Worm (Caenorhabditis elegans) whole organism, L2 larva: ENCODE data around the gene cutl-27.

Source experiments
- ama-1 ChIP-seq: fragments of 150-350 bp; optimal IDR thresholded peaks from 2 replicates; lab custom pipeline; 2018; ENCODE audit warnings: inconsistent platforms
- elt-3 ChIP-seq: sonication (generic microtip); optimal IDR thresholded peaks from 2 replicates; lab custom pipeline; 2017; ENCODE audit warnings: missing biosample characterization, missing genetic modification characterization
- lin-13 ChIP-seq: fragments of 150-350 bp; optimal IDR thresholded peaks from 2 replicates; lab custom pipeline; 2014; ENCODE audit warnings: missing biosample characterization, missing genetic modification reagents, missing genetic modification characterization
- mab-5 ChIP-seq: fragments of 150-350 bp; optimal IDR thresholded peaks from 2 replicates; lab custom pipeline; 2014; ENCODE audit warnings: missing biosample characterization, missing genetic modification characterization
- mdl-1 ChIP-seq, 2 experiments: fragments of 150-350 bp in 1 of 2; sonication (generic microtip) in 1 of 2; optimal IDR thresholded peaks; 2 replicates each; lab custom pipeline; 2017; ENCODE audit warnings: missing biosample characterization in 2 of 2, missing genetic modification characterization in 2 of 2
- nhr-11 ChIP-seq: fragments of 150-350 bp; optimal IDR thresholded peaks from 2 replicates; lab custom pipeline; 2014; ENCODE audit warnings: missing biosample characterization, missing genetic modification characterization
- nhr-12 ChIP-seq: fragments of 150-350 bp; optimal IDR thresholded peaks from 2 replicates; lab custom pipeline; 2014; ENCODE audit warnings: missing biosample characterization, missing genetic modification characterization
- nhr-6 ChIP-seq: fragments of 150-350 bp; optimal IDR thresholded peaks from 2 replicates; lab custom pipeline; 2014; ENCODE audit warnings: missing biosample characterization, missing genetic modification characterization
- peb-1 ChIP-seq: fragments of 150-350 bp; optimal IDR thresholded peaks from 2 replicates; lab custom pipeline; 2014; ENCODE audit warnings: missing biosample characterization, missing genetic modification characterization
- skn-1 ChIP-seq: sonication (generic microtip); optimal IDR thresholded peaks from 2 replicates; lab custom pipeline; 2017; ENCODE audit warnings: missing biosample characterization, missing genetic modification characterization
- unc-39 ChIP-seq: fragments of 150-350 bp; optimal IDR thresholded peaks from 2 replicates; lab custom pipeline; 2014; ENCODE audit warnings: missing biosample characterization, missing genetic modification characterization
- zag-1 ChIP-seq: fragments of 150-350 bp; optimal IDR thresholded peaks from 2 replicates; lab custom pipeline; 2014; ENCODE audit warnings: missing biosample characterization, missing genetic modification characterization

ce11 chrIV:11847771-11848312, 30.5 kb upstream of the cutl-27 start, which contains the start of the genes F38H4.6 and F38H4.4:
- TF ChIP-seq ama-1 (no peak), nhr-6 (no peak), nhr-12 (tag; lab: Kevin White, UChicago) (no peak), mdl-1 (tag; optimal IDR thresholded peaks at IDR 0.05; lab: Kevin White, UChicago) (no peak), unc-39 (tag; lab: Kevin White, UChicago) (no peak), zag-1 (tag; lab: Kevin White, UChicago) (no peak), elt-3 (no peak), lin-13 (GFP tag; lab: Kevin White, UChicago) (no peak), peb-1 (tag; lab: Kevin White, UChicago) (no peak), mab-5 (tag; lab: Kevin White, UChicago) (no peak), skn-1 (no peak), nhr-11 (no peak)
